Worm (Caenorhabditis elegans) whole organism, L4 larva: ENCODE results near the gene srh-10.
A peak's percentile ranks its signal among the peaks of the same experiment; 100 is the strongest.

Source experiments
- D1046.2 ChIP-seq: fragments of 200-800 bp; sonication (Bioruptor generic); IDR thresholded peaks from 2 replicates; pipeline ENCODE4 v1.3.6; 2022; ENCODE audit warnings: missing genetic modification characterization, missing compliant biosample characterization
- T26A8.4 ChIP-seq: fragments of 200-800 bp; sonication (Bioruptor generic); IDR thresholded peaks from 2 replicates; pipeline ENCODE4 v1.3.6; 2022; ENCODE audit warnings: missing genetic modification characterization, missing compliant biosample characterization
- Y5F2A.4 ChIP-seq: fragments of 200-800 bp; sonication (Bioruptor generic); optimal IDR thresholded peaks from 2 replicates; lab custom pipeline; 2018; ENCODE audit warnings: mild to moderate bottlenecking, missing genetic modification characterization, missing compliant biosample characterization
- ZK337.2 ChIP-seq: fragments of 200-800 bp; sonication (Bioruptor generic); IDR thresholded peaks from 2 replicates; pipeline ENCODE4 v1.3.6; 2022; ENCODE audit warnings: missing genetic modification reagents, missing genetic modification characterization, missing compliant biosample characterization
- aha-1 ChIP-seq: fragments of 150-350 bp; peaks from one replicate; lab custom pipeline; 2014; ENCODE audit warnings: missing biosample characterization, missing genetic modification characterization
- ceh-20 ChIP-seq: fragments of 200-800 bp; sonication (Bioruptor generic); IDR thresholded peaks from 2 replicates; pipeline ENCODE4 v1.3.6; 2022; ENCODE audit warnings: missing genetic modification reagents, missing genetic modification characterization, missing compliant biosample characterization
- ceh-28 ChIP-seq: fragments of 150-350 bp; optimal IDR thresholded peaks from 2 replicates; lab custom pipeline; 2014; ENCODE audit warnings: missing biosample characterization, missing genetic modification reagents, missing genetic modification characterization
- ceh-32 ChIP-seq: sonication (generic microtip); optimal IDR thresholded peaks from 2 replicates; lab custom pipeline; 2016; ENCODE audit warnings: mild to moderate bottlenecking, missing genetic modification characterization, missing compliant biosample characterization; ENCODE audit not compliant: poor library complexity
- ceh-44 ChIP-seq: fragments of 200-800 bp; sonication (Bioruptor generic); IDR thresholded peaks from 2 replicates; pipeline ENCODE4 v1.3.6; 2022; ENCODE audit warnings: missing genetic modification reagents, missing genetic modification characterization, missing compliant biosample characterization
- ceh-82 ChIP-seq: sonication (generic microtip); optimal IDR thresholded peaks from 2 replicates; lab custom pipeline; 2017; ENCODE audit warnings: missing biosample characterization, missing genetic modification characterization
- ces-1 ChIP-seq: fragments of 150-350 bp; sonication (generic microtip); optimal IDR thresholded peaks from 4 replicates; lab custom pipeline; 2014; ENCODE audit warnings: missing biosample characterization, missing genetic modification reagents, missing genetic modification characterization
- daf-19 ChIP-seq: fragments of 200-800 bp; sonication (Bioruptor generic); conservative IDR thresholded peaks from 2 replicates; pipeline ENCODE4 v1.3.6; 2022; ENCODE audit warnings: missing genetic modification characterization, missing compliant biosample characterization
- dpl-1 ChIP-seq: fragments of 150-350 bp; optimal IDR thresholded peaks from 2 replicates; lab custom pipeline; 2014; ENCODE audit warnings: missing biosample characterization, missing genetic modification reagents, missing genetic modification characterization
- hlh-11 ChIP-seq: fragments of 200-800 bp; sonication (Bioruptor generic); optimal IDR thresholded peaks from 2 replicates; lab custom pipeline; 2018; ENCODE audit warnings: mild to moderate bottlenecking, missing genetic modification characterization, missing compliant biosample characterization
- hlh-30 ChIP-seq: sonication (generic microtip); optimal IDR thresholded peaks from 2 replicates; lab custom pipeline; 2017; ENCODE audit warnings: antibody characterized with exemption, mild to moderate bottlenecking, missing genetic modification characterization, missing compliant biosample characterization; ENCODE audit not compliant: insufficient read depth
- lsy-2 ChIP-seq, 2 experiments: fragments of 150-350 bp in 1 of 2; sonication (generic microtip) in 1 of 2; optimal IDR thresholded peaks; 2 replicates each; lab custom pipeline; 2014 to 2017; ENCODE audit warnings: missing biosample characterization in 2 of 2, missing genetic modification characterization in 2 of 2
- mep-1 ChIP-seq: fragments of 150-350 bp; sonication (generic microtip); optimal IDR thresholded peaks from 3 replicates; lab custom pipeline; 2014; ENCODE audit warnings: missing biosample characterization, missing genetic modification characterization
- nhr-10 ChIP-seq: fragments of 150-350 bp; optimal IDR thresholded peaks from 2 replicates; lab custom pipeline; 2014; ENCODE audit warnings: missing biosample characterization, missing genetic modification characterization
- nhr-25 ChIP-seq: sonication (generic microtip); optimal IDR thresholded peaks from 2 replicates; lab custom pipeline; 2017; ENCODE audit warnings: missing genetic modification characterization, mild to moderate bottlenecking, missing compliant biosample characterization, antibody characterized with exemption, moderate library complexity, borderline replicate concordance; ENCODE audit not compliant: insufficient read depth
- nhr-6 ChIP-seq: fragments of 150-350 bp; optimal IDR thresholded peaks from 2 replicates; lab custom pipeline; 2014; ENCODE audit warnings: missing biosample characterization, missing genetic modification characterization
- rbr-2 ChIP-seq: sonication (generic microtip); optimal IDR thresholded peaks from 2 replicates; lab custom pipeline; 2016; ENCODE audit warnings: missing genotype, missing genetic modification characterization, missing compliant biosample characterization
- saeg-2 ChIP-seq: fragments of 200-800 bp; sonication (Bioruptor generic); IDR thresholded peaks from 2 replicates; pipeline ENCODE4 v1.3.6; 2022; ENCODE audit warnings: missing genetic modification reagents, missing genetic modification characterization, missing compliant biosample characterization
- sdz-12 ChIP-seq: fragments of 200-800 bp; sonication (Bioruptor generic); optimal IDR thresholded peaks from 2 replicates; lab custom pipeline; 2018; ENCODE audit warnings: mild to moderate bottlenecking, missing genetic modification characterization, missing compliant biosample characterization
- set-16 ChIP-seq: fragments of 200-800 bp; sonication (Bioruptor generic); IDR thresholded peaks from 2 replicates; pipeline ENCODE4 v1.3.6; 2022; ENCODE audit warnings: missing genetic modification reagents, missing genetic modification characterization, missing compliant biosample characterization
- snpc-4 ChIP-seq: fragments of 150-350 bp; optimal IDR thresholded peaks from 2 replicates; lab custom pipeline; 2014; ENCODE audit warnings: missing biosample characterization, missing genetic modification characterization
- unc-39 ChIP-seq: sonication (generic microtip); optimal IDR thresholded peaks from 2 replicates; lab custom pipeline; 2017; ENCODE audit warnings: missing biosample characterization, missing genetic modification characterization
- unc-62 ChIP-seq, 3 experiments: fragments of 150-350 bp in 1 of 3; sonication (generic microtip); optimal IDR thresholded peaks in 2 of 3; peaks in 1 of 3; 1 replicate in 1 of 3; 2 replicates in 2 of 3; lab custom pipeline; 2014 to 2017; ENCODE audit warnings: missing biosample characterization in 3 of 3, missing genetic modification characterization in 3 of 3, missing genetic modification reagents in 3 of 3, missing genotype in 1 of 3
- vab-7 ChIP-seq: fragments of 200-800 bp; sonication (Bioruptor generic); IDR thresholded peaks from 2 replicates; pipeline ENCODE4 v1.3.6; 2022; ENCODE audit warnings: missing genetic modification reagents, missing genetic modification characterization, missing compliant biosample characterization
- zfp-2 ChIP-seq: sonication (generic microtip); optimal IDR thresholded peaks from 2 replicates; lab custom pipeline; 2016; ENCODE audit warnings: mild to moderate bottlenecking, missing genetic modification characterization, missing compliant biosample characterization
- zfp-3 ChIP-seq: fragments of 200-800 bp; sonication (Bioruptor generic); conservative IDR thresholded peaks from 2 replicates; pipeline ENCODE4 v1.3.6; 2022; ENCODE audit warnings: missing genetic modification reagents, missing genetic modification characterization, missing compliant biosample characterization
- zip-2 ChIP-seq: fragments of 150-350 bp; optimal IDR thresholded peaks from 2 replicates; lab custom pipeline; 2014; ENCODE audit warnings: missing biosample characterization, missing genetic modification characterization
- ztf-7 ChIP-seq: fragments of 150-350 bp; optimal IDR thresholded peaks from 2 replicates; lab custom pipeline; 2014; ENCODE audit warnings: missing biosample characterization, missing genetic modification characterization

srh-10 gene

ce11 chrV:6043275-6044271, 23.4 kb downstream of the srh-10 start, which contains the start of gene cpi-2 (continued):
- TF ChIP-seq ceh-32 (tag; lab: Kevin White, UChicago) = no peak

ce11 chrV:6041375-6041774, 25.6 kb downstream of the srh-10 start, which contains the start of gene R01B10.2:
Gene R01B10.2 (minus strand): TSS chrV:6041475.
- no peak for TF ChIP-seq D1046.2 (GFP tag; lab: Robert Waterston, UW)
- TF ChIP-seq nhr-25 (tag; lab: Kevin White, UChicago) = no peak
- peak in 1 of 2 experiments; percentile 71 for TF ChIP-seq unc-62 (GFP tag; optimal IDR thresholded peaks at IDR 0.05 in 1 of 2; lab: Kevin White, UChicago)
- no peak for TF ChIP-seq unc-62 (tag; optimal IDR thresholded peaks at IDR 0.05; lab: Kevin White, UChicago)

ce11 chrV:6038405-6039151, 28.4 kb downstream of the srh-10 start, which contains the start of gene F29G9.1:
Gene F29G9.1 (plus strand): TSS chrV:6039101.
- TF ChIP-seq set-16 (GFP tag; lab: Robert Waterston, UW) = peak; percentile 50; the same call in 1 of the 2 replicates

DNA sequence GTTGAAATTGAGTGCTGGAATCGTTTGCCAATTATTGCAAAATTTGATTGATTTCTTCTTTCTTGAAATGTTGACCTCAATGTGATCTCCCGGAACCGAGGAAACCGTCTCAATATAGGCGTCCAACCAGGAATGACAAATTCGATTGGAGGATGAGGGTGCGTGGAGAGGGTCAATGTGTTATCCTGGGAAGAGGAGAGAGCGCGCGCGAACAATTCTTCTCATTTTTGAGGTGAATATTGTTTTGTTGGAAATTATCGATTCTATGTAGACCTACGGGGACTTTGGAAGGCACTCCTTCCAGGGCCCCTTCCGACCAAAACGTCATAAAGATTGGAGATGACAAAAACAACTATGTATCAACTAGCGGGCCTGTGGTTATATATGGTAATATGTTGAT, 30.4 kb downstream of the srh-10 start:
- TF ChIP-seq ZK337.2 (no peak), Y5F2A.4 (no peak)

- TF ChIP-seq ceh-28 (tag; lab: Kevin White, UChicago) = no peak
- no peak for TF ChIP-seq saeg-2 (GFP tag; lab: Robert Waterston, UW)
- TF ChIP-seq T26A8.4 (GFP tag; lab: Robert Waterston, UW) = no peak
- TF ChIP-seq sdz-12 = no peak
- TF ChIP-seq snpc-4 (tag; lab: Kevin White, UChicago) = no peak
- no peak for TF ChIP-seq vab-7 (GFP tag; lab: Robert Waterston, UW)
- no peak for TF ChIP-seq zfp-2 (tag; lab: Kevin White, UChicago)
- no peak for TF ChIP-seq unc-39 (tag; lab: Kevin White, UChicago)
- no peak for TF ChIP-seq rbr-2
- TF ChIP-seq zfp-3 (GFP tag; lab: Robert Waterston, UW) = no peak
These were observed 32.2 kb downstream of the srh-10 start, which contains the start of gene dhs-17 for ce11 chrV:6034714-6035113. Gene dhs-17 (minus strand): TSS chrV:6034814.

DNA sequence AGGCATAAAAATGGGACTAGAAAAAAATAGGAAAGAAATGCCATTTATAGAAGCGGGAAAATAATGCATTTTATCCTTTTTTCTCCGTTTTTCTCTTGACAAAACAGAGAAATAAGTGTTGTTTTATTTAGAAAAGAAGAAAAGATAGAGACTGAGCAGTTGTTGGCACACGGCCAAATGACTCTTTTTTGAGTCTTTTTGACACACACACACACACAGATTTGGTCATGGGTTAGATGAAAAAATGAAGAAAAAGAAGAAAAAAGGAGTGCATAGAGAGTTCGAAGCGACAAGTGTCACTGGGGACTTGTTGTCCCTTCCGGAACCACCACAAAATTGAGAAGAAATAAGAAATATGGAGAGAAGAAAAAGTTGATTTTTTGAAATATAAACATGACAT, 33.4 kb downstream of the srh-10 start:
- TF ChIP-seq hlh-11 (tag; lab: Kevin White, UChicago) (peak; percentile 15), ces-1 (GFP tag; lab: Kevin White, UChicago) (no peak), ceh-20 (GFP tag; lab: Robert Waterston, UW) (no peak), ceh-44 (no peak), nhr-25 (tag; lab: Kevin White, UChicago) (no peak), nhr-10 (tag; lab: Kevin White, UChicago) (no peak), zfp-3 (GFP tag; lab: Robert Waterston, UW) (no peak), ZK337.2 (no peak), nhr-6 (no peak), dpl-1 (GFP tag; lab: Kevin White, UChicago) (no peak), lsy-2 (tag; optimal IDR thresholded peaks at IDR 0.05; lab: Kevin White, UChicago) (peak in 1 of 2 experiments; percentile 51), D1046.2 (GFP tag; lab: Robert Waterston, UW) (no peak), daf-19 (GFP tag; lab: Robert Waterston, UW) (no peak), ztf-7 (tag; lab: Kevin White, UChicago) (no peak), mep-1 (tag; lab: Kevin White, UChicago) (peak; percentile 19), zfp-2 (tag; lab: Kevin White, UChicago) (no peak), ceh-82 (tag; lab: Kevin White, UChicago) (no peak), aha-1 (tag; lab: Kevin White, UChicago) (peak; percentile 4), zip-2 (tag; lab: Kevin White, UChicago) (no peak), hlh-30 (tag; lab: Kevin White, UChicago) (peak; percentile 56)
